Worm (Caenorhabditis elegans): ENCODE measurements around the gene C12D8.20.

Gene C12D8.20

ce11 chrV:10222007-10222406 lies at the start of gene C12D8.20:
Gene C12D8.20, plus strand, starts transcription at chrV:10222307.
- no peak for TF ChIP-seq lir-3 (tag; optimal IDR thresholded peaks at IDR 0.05)
- TF ChIP-seq egl-43 (GFP tag; IDR thresholded peaks at IDR 0.05) = no peak
- TF ChIP-seq ceh-62 (tag; optimal IDR thresholded peaks at IDR 0.05) = no peak
- TF ChIP-seq nhr-102 (tag; optimal IDR thresholded peaks at IDR 0.05) = no peak
- no peak for TF ChIP-seq ces-1 (GFP tag; optimal IDR thresholded peaks at IDR 0.05)
- no peak for TF ChIP-seq hlh-30 (tag; optimal IDR thresholded peaks at IDR 0.05; ENCODE audit: insufficient read depth)
- no peak for TF ChIP-seq nhr-6 (tag; optimal IDR thresholded peaks at IDR 0.05)
- no peak for TF ChIP-seq dpl-1 (GFP tag; optimal IDR thresholded peaks at IDR 0.05)
- TF ChIP-seq lsy-2 (tag; optimal IDR thresholded peaks at IDR 0.05) = no peak
- no peak for TF ChIP-seq zip-2 (tag; optimal IDR thresholded peaks at IDR 0.05)
- TF ChIP-seq rbr-2 (tag; optimal IDR thresholded peaks at IDR 0.05) = no peak

- TF ChIP-seq unc-62 (GFP tag; optimal IDR thresholded peaks at IDR 0.05 in 1 of 2) = peak in 1 of 2 experiments; percentile 26
- no peak for TF ChIP-seq unc-62 (tag; optimal IDR thresholded peaks at IDR 0.05)
- no peak for TF ChIP-seq daf-8 (GFP tag; IDR thresholded peaks at IDR 0.05)
These were observed 48.5 kb upstream of the C12D8.20 start, which contains the start of gene egl-3 for ce11 chrV:10173653-10174052. Gene egl-3, minus strand, starts transcription at chrV:10173753.

- TF ChIP-seq madf-9 (GFP tag; conservative IDR thresholded peaks at IDR 0.05) (no peak), mxl-3 (GFP tag; optimal IDR thresholded peaks at IDR 0.05) (peak; percentile 28), unc-130 (GFP tag; optimal IDR thresholded peaks at IDR 0.05) (no peak), Y5F2A.4 (GFP tag; optimal IDR thresholded peaks at IDR 0.05) (no peak), lin-15B (tag; optimal IDR thresholded peaks at IDR 0.05) (no peak), dmd-8 (GFP tag; IDR thresholded peaks at IDR 0.05) (no peak), set-16 (GFP tag; IDR thresholded peaks at IDR 0.05) (peak; percentile 81), nhr-11 (tag; optimal IDR thresholded peaks at IDR 0.05) (peak; percentile 86), saeg-2 (GFP tag; IDR thresholded peaks at IDR 0.05) (0 out of 2 replicates have a peak, but pooled peaks have one; percentile 26), Y75B8A.6 (GFP tag; IDR thresholded peaks at IDR 0.05) (no peak), sdz-12 (GFP tag; optimal IDR thresholded peaks at IDR 0.05) (no peak), pqm-1 (tag; optimal IDR thresholded peaks at IDR 0.05) (no peak), Y105C5A.15 (GFP tag; IDR thresholded peaks at IDR 0.05) (no peak), dpl-1 (GFP tag; optimal IDR thresholded peaks at IDR 0.05) (no peak), mxl-2 (GFP tag; conservative IDR thresholded peaks at IDR 0.05) (no peak), dmd-9 (GFP tag; IDR thresholded peaks at IDR 0.05) (no peak), nhr-41 (GFP tag; IDR thresholded peaks at IDR 0.05) (no peak), T26A8.4 (GFP tag; IDR thresholded peaks at IDR 0.05) (no peak), nhr-77 (tag; optimal IDR thresholded peaks at IDR 0.05) (no peak), ces-1 (GFP tag; optimal IDR thresholded peaks at IDR 0.05) (peak; percentile 77), dmd-6 (GFP tag; IDR thresholded peaks at IDR 0.05) (peak; percentile 47), fkh-10 (GFP tag; optimal IDR thresholded peaks at IDR 0.05) (peak; percentile 98), ceh-44 (GFP tag; IDR thresholded peaks at IDR 0.05) (no peak), daf-16 (GFP tag; optimal IDR thresholded peaks at IDR 0.05) (no peak), daf-16 (tag; optimal IDR thresholded peaks at IDR 0.05) (no peak), nhr-42 (GFP tag; IDR thresholded peaks at IDR 0.05) (0 out of 2 replicates have a peak, but pooled peaks have one; percentile 15), mep-1 (tag; optimal IDR thresholded peaks at IDR 0.05) (peak; percentile 85), zag-1 (tag; optimal IDR thresholded peaks at IDR 0.05) (peak; percentile 20), tra-1 (GFP tag; IDR thresholded peaks at IDR 0.05) (peak; percentile 36; the same call in 1 of the 2 replicates), ceh-82 (tag; optimal IDR thresholded peaks at IDR 0.05) (no peak), skn-1 (tag; optimal IDR thresholded peaks at IDR 0.05) (no peak), F10B5.3 (tag; optimal IDR thresholded peaks at IDR 0.05) (no peak), nhr-237 (tag; optimal IDR thresholded peaks at IDR 0.05) (no peak), ztf-7 (tag; optimal IDR thresholded peaks at IDR 0.05) (no peak), aly-2 (tag; optimal IDR thresholded peaks at IDR 0.05) (no peak), duxl-1 (tag; optimal IDR thresholded peaks at IDR 0.05; ENCODE audit: poor library complexity) (no peak), egl-43 (GFP tag; IDR thresholded peaks at IDR 0.05) (peak; percentile 84), ceh-28 (tag; optimal IDR thresholded peaks at IDR 0.05) (peak; percentile 78)
These were observed 47.5 kb upstream of the C12D8.20 start for ce11 chrV:10174632-10175075.
